Worm (Caenorhabditis elegans) whole organism, L4 larva: ENCODE measurements around the gene F54D5.15.
A peak's percentile ranks its signal among the peaks of the same experiment; 100 is the strongest.

ENCODE experiments used
- F37D6.2 ChIP-seq: sonication (generic microtip); optimal IDR thresholded peaks from 2 replicates; lab custom pipeline; 2016; ENCODE audit warnings: mild to moderate bottlenecking, missing genetic modification characterization, missing compliant biosample characterization
- Y5F2A.4 ChIP-seq: fragments of 200-800 bp; sonication (Bioruptor generic); optimal IDR thresholded peaks from 2 replicates; lab custom pipeline; 2018; ENCODE audit warnings: mild to moderate bottlenecking, missing genetic modification characterization, missing compliant biosample characterization
- aha-1 ChIP-seq: fragments of 150-350 bp; peaks from one replicate; lab custom pipeline; 2014; ENCODE audit warnings: missing biosample characterization, missing genetic modification characterization
- arid-1 ChIP-seq: fragments of 200-800 bp; sonication (Bioruptor generic); conservative IDR thresholded peaks from 2 replicates; pipeline ENCODE4 v1.3.6; 2022; ENCODE audit warnings: missing genetic modification reagents, missing genetic modification characterization, missing compliant biosample characterization
- ceh-20 ChIP-seq: fragments of 200-800 bp; sonication (Bioruptor generic); IDR thresholded peaks from 2 replicates; pipeline ENCODE4 v1.3.6; 2022; ENCODE audit warnings: missing genetic modification reagents, missing genetic modification characterization, missing compliant biosample characterization
- ceh-82 ChIP-seq: sonication (generic microtip); optimal IDR thresholded peaks from 2 replicates; lab custom pipeline; 2017; ENCODE audit warnings: missing biosample characterization, missing genetic modification characterization
- ces-1 ChIP-seq: fragments of 150-350 bp; sonication (generic microtip); optimal IDR thresholded peaks from 4 replicates; lab custom pipeline; 2014; ENCODE audit warnings: missing biosample characterization, missing genetic modification reagents, missing genetic modification characterization
- daf-19 ChIP-seq: fragments of 200-800 bp; sonication (Bioruptor generic); conservative IDR thresholded peaks from 2 replicates; pipeline ENCODE4 v1.3.6; 2022; ENCODE audit warnings: missing genetic modification characterization, missing compliant biosample characterization
- daf-8 ChIP-seq: fragments of 200-800 bp; sonication (Bioruptor generic); IDR thresholded peaks from 2 replicates; pipeline ENCODE4 v1.3.6; 2022; ENCODE audit warnings: missing genetic modification characterization, missing compliant biosample characterization
- dmd-8 ChIP-seq: fragments of 200-800 bp; sonication (Bioruptor generic); IDR thresholded peaks from 2 replicates; pipeline ENCODE4 v1.3.6; 2022; ENCODE audit warnings: missing genetic modification characterization, missing compliant biosample characterization
- dpl-1 ChIP-seq: fragments of 150-350 bp; optimal IDR thresholded peaks from 2 replicates; lab custom pipeline; 2014; ENCODE audit warnings: missing biosample characterization, missing genetic modification reagents, missing genetic modification characterization
- fos-1 ChIP-seq: fragments of 150-350 bp; optimal IDR thresholded peaks from 2 replicates; lab custom pipeline; 2014; ENCODE audit warnings: missing biosample characterization, missing genetic modification characterization
- hmg-1.1 ChIP-seq: fragments of 200-800 bp; sonication (Bioruptor generic); IDR thresholded peaks from 2 replicates; pipeline ENCODE4 v1.3.6; 2022; ENCODE audit warnings: missing genetic modification reagents, missing genetic modification characterization, missing compliant biosample characterization
- mdt-29 ChIP-seq: fragments of 200-800 bp; sonication (Bioruptor generic); IDR thresholded peaks from 2 replicates; pipeline ENCODE4 v1.3.6; 2022; ENCODE audit warnings: missing genetic modification reagents, missing genetic modification characterization, missing compliant biosample characterization
- mes-2 ChIP-seq: sonication (generic microtip); optimal IDR thresholded peaks from 2 replicates; lab custom pipeline; 2016; ENCODE audit warnings: missing genotype, mild to moderate bottlenecking, missing genetic modification characterization, missing compliant biosample characterization; ENCODE audit not compliant: poor library complexity, severe bottlenecking
- mxl-2 ChIP-seq: fragments of 200-800 bp; sonication (Bioruptor generic); conservative IDR thresholded peaks from 2 replicates; pipeline ENCODE4 v1.3.6; 2022; ENCODE audit warnings: missing genetic modification reagents, missing genetic modification characterization, missing compliant biosample characterization
- nhr-25 ChIP-seq: sonication (generic microtip); optimal IDR thresholded peaks from 2 replicates; lab custom pipeline; 2017; ENCODE audit warnings: missing genetic modification characterization, mild to moderate bottlenecking, missing compliant biosample characterization, antibody characterized with exemption, moderate library complexity, borderline replicate concordance; ENCODE audit not compliant: insufficient read depth
- php-3 ChIP-seq: fragments of 200-800 bp; sonication (Bioruptor generic); IDR thresholded peaks from 2 replicates; pipeline ENCODE4 v1.3.6; 2022; ENCODE audit warnings: missing genetic modification reagents, missing genetic modification characterization, missing compliant biosample characterization
- saeg-2 ChIP-seq: fragments of 200-800 bp; sonication (Bioruptor generic); IDR thresholded peaks from 2 replicates; pipeline ENCODE4 v1.3.6; 2022; ENCODE audit warnings: missing genetic modification reagents, missing genetic modification characterization, missing compliant biosample characterization
- sdz-12 ChIP-seq: fragments of 200-800 bp; sonication (Bioruptor generic); optimal IDR thresholded peaks from 2 replicates; lab custom pipeline; 2018; ENCODE audit warnings: mild to moderate bottlenecking, missing genetic modification characterization, missing compliant biosample characterization
- skn-1 ChIP-seq: fragments of 150-350 bp; optimal IDR thresholded peaks from 2 replicates; lab custom pipeline; 2014; ENCODE audit warnings: missing biosample characterization, missing genetic modification characterization
- unc-62 ChIP-seq, 3 experiments: fragments of 150-350 bp in 1 of 3; sonication (generic microtip); optimal IDR thresholded peaks in 2 of 3; peaks in 1 of 3; 1 replicate in 1 of 3; 2 replicates in 2 of 3; lab custom pipeline; 2014 to 2017; ENCODE audit warnings: missing biosample characterization in 3 of 3, missing genetic modification characterization in 3 of 3, missing genetic modification reagents in 3 of 3, missing genotype in 1 of 3
- vab-7 ChIP-seq: fragments of 200-800 bp; sonication (Bioruptor generic); IDR thresholded peaks from 2 replicates; pipeline ENCODE4 v1.3.6; 2022; ENCODE audit warnings: missing genetic modification reagents, missing genetic modification characterization, missing compliant biosample characterization
- ztf-7 ChIP-seq: fragments of 150-350 bp; optimal IDR thresholded peaks from 2 replicates; lab custom pipeline; 2014; ENCODE audit warnings: missing biosample characterization, missing genetic modification characterization

The F54D5.15 gene

DNA sequence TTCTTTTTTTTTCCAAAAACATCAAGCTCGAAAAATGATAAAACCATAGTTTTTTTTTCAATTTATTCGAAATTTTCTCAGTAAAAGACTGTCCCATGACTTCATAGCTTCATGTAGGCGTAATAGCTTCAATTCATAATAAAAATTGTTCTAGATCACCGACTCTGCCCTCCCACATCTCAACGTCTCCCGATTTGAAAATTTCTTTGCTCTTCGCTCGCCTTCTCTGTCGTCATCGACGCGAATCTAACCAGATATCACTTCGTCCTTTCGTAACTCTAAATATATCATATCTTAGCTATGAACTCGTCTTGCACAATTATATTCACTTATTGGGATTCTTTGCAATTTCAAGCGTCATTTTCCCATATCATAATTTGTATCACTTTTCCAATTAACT, 49.3 kb downstream of the F54D5.15 start, which contains the start of gene srh-44:
srh-44 (plus strand) TSS at position 301 of the 400 bp plus-strand sequence.
- no peak for TF ChIP-seq daf-19 (GFP tag; lab: Robert Waterston, UW)
- TF ChIP-seq sdz-12 (GFP tag; lab: Kevin White, UChicago), result no peak
- no peak for TF ChIP-seq skn-1
- no peak for TF ChIP-seq F37D6.2
- no peak for TF ChIP-seq php-3 (GFP tag; lab: Robert Waterston, UW)
- TF ChIP-seq ces-1, result no peak
- TF ChIP-seq ceh-82, result no peak
- no peak for TF ChIP-seq vab-7 (GFP tag; lab: Robert Waterston, UW)

- TF ChIP-seq vab-7 (GFP tag; lab: Robert Waterston, UW), result no peak
- peak in 1 of 2 experiments; percentile 74 for TF ChIP-seq unc-62 (GFP tag; optimal IDR thresholded peaks at IDR 0.05 in 1 of 2; lab: Kevin White, UChicago)
- no peak for TF ChIP-seq unc-62 (tag; optimal IDR thresholded peaks at IDR 0.05; lab: Kevin White, UChicago)
- TF ChIP-seq aha-1 (tag; lab: Kevin White, UChicago), result peak; percentile 59
Measured at ce11 chrII:11512921-11513320, 51.1 kb downstream of the F54D5.15 start.

DNA sequence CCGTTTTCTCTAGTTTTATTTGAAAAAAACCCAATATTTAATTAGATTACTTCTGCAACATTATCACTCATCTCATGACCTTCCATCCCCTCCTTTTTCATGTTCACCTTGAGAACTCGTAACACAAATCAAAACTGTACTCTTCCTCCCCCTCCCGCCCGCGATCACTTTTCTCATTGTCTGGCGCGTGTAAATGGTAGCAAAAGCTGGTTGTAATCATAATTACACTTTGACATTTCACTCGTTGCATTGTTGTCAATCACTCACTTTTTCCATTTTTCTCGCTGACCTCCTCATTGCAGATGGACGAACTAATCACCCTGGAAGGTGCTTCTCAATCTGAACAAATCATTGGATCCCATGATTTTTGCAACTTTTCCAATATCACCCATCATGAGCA, 53.7 kb downstream of the F54D5.15 start, which contains the start of gene npr-41:
npr-41 (plus strand) TSS at position 301 of the 400 bp plus-strand sequence.
- TF ChIP-seq ceh-20 (GFP tag; lab: Robert Waterston, UW) (no peak), skn-1 (no peak), daf-8 (no peak), saeg-2 (no peak), mxl-2 (GFP tag; lab: Robert Waterston, UW) (no peak), fos-1 (no peak), Y5F2A.4 (no peak), arid-1 (no peak), dmd-8 (GFP tag; lab: Robert Waterston, UW) (no peak), dpl-1 (GFP tag; lab: Kevin White, UChicago) (no peak), ztf-7 (no peak), nhr-25 (tag; lab: Kevin White, UChicago) (no peak), mes-2 (tag; lab: Kevin White, UChicago) (no peak), hmg-1.1 (no peak), ces-1 (no peak), mdt-29 (GFP tag; lab: Robert Waterston, UW) (no peak)
